Worm (Caenorhabditis elegans): ENCODE results near the gene Y39F10A.6.

The Y39F10A.6 gene

ce11 chrII:759788-760187 is 23.6 kb downstream of the Y39F10A.6 start (continued):
- TF ChIP-seq zag-1 (tag; optimal IDR thresholded peaks at IDR 0.05) (no peak), lin-39 (tag; optimal IDR thresholded peaks at IDR 0.05) (no peak), ctbp-1 (GFP tag; IDR thresholded peaks at IDR 0.05) (peak; percentile 56; the same call in 1 of the 2 replicates), ceh-62 (tag; optimal IDR thresholded peaks at IDR 0.05) (no peak), hlh-11 (tag; optimal IDR thresholded peaks at IDR 0.05) (no peak), ztf-11 (tag; optimal IDR thresholded peaks at IDR 0.05) (no peak), daf-8 (GFP tag; IDR thresholded peaks at IDR 0.05) (no peak), mdt-29 (GFP tag; IDR thresholded peaks at IDR 0.05) (no peak), daf-19 (GFP tag; conservative IDR thresholded peaks at IDR 0.05) (no peak), D1046.2 (GFP tag; IDR thresholded peaks at IDR 0.05) (no peak), nhr-28 (tag; optimal IDR thresholded peaks at IDR 0.05) (no peak), lin-1 (GFP tag; IDR thresholded peaks at IDR 0.05) (no peak), zfp-2 (tag; optimal IDR thresholded peaks at IDR 0.05) (no peak), tag-97 (GFP tag; IDR thresholded peaks at IDR 0.05) (no peak), dve-1 (tag; optimal IDR thresholded peaks at IDR 0.05; ENCODE audit: insufficient read depth) (no peak), mdl-1 (tag; optimal IDR thresholded peaks at IDR 0.05) (no peak), fos-1 (tag; optimal IDR thresholded peaks at IDR 0.05) (no peak), T20F7.1 (GFP tag; optimal IDR thresholded peaks at IDR 0.05) (no peak), snpc-4 (tag; optimal IDR thresholded peaks at IDR 0.05) (no peak), ceh-82 (tag; optimal IDR thresholded peaks at IDR 0.05) (no peak), nhr-25 (tag; optimal IDR thresholded peaks at IDR 0.05; ENCODE audit: borderline replicate concordance, insufficient read depth) (no peak), daf-16 (GFP tag; optimal IDR thresholded peaks at IDR 0.05) (no peak), daf-16 (tag; optimal IDR thresholded peaks at IDR 0.05) (no peak), hif-1 (tag; optimal IDR thresholded peaks at IDR 0.05) (no peak), nhr-42 (GFP tag; IDR thresholded peaks at IDR 0.05) (no peak), spr-1 (tag; optimal IDR thresholded peaks at IDR 0.05) (no peak), lin-13 (GFP tag; optimal IDR thresholded peaks at IDR 0.05) (no peak), duxl-1 (tag; optimal IDR thresholded peaks at IDR 0.05; ENCODE audit: poor library complexity) (no peak), set-16 (GFP tag; IDR thresholded peaks at IDR 0.05) (no peak), php-3 (GFP tag; IDR thresholded peaks at IDR 0.05) (no peak), zip-2 (tag; optimal IDR thresholded peaks at IDR 0.05) (no peak), spr-3 (GFP tag; optimal IDR thresholded peaks at IDR 0.05) (no peak), mxl-2 (GFP tag; conservative IDR thresholded peaks at IDR 0.05) (no peak), lin-38 (GFP tag; IDR thresholded peaks at IDR 0.05) (no peak), F37D6.2 (tag; optimal IDR thresholded peaks at IDR 0.05) (peak; percentile 43), ceh-28 (tag; optimal IDR thresholded peaks at IDR 0.05) (no peak), nhr-41 (GFP tag; IDR thresholded peaks at IDR 0.05) (no peak), nhr-77 (tag; optimal IDR thresholded peaks at IDR 0.05) (no peak), mep-1 (tag; optimal IDR thresholded peaks at IDR 0.05) (peak; percentile 51), lim-7 (GFP tag; IDR thresholded peaks at IDR 0.05) (no peak), F49E8.2 (tag; optimal IDR thresholded peaks at IDR 0.05; ENCODE audit: borderline replicate concordance) (no peak), ZK337.2 (GFP tag; IDR thresholded peaks at IDR 0.05) (no peak), lin-29 (GFP tag; IDR thresholded peaks at IDR 0.05) (no peak), unc-62 (GFP tag; optimal IDR thresholded peaks at IDR 0.05 in 1 of 2) (peak in 1 of 2 experiments; percentile 73), unc-62 (tag; optimal IDR thresholded peaks at IDR 0.05) (no peak), unc-39 (tag; optimal IDR thresholded peaks at IDR 0.05) (no peak), daf-12 (tag; optimal IDR thresholded peaks at IDR 0.05) (no peak), rbr-2 (tag; optimal IDR thresholded peaks at IDR 0.05) (peak; percentile 57), hlh-30 (tag; optimal IDR thresholded peaks at IDR 0.05; ENCODE audit: insufficient read depth) (peak; percentile 18), pqm-1 (tag; optimal IDR thresholded peaks at IDR 0.05) (no peak), dpl-1 (GFP tag; optimal IDR thresholded peaks at IDR 0.05) (no peak), dmd-9 (GFP tag; IDR thresholded peaks at IDR 0.05) (0 out of 2 replicates have a peak, but pooled peaks have one; percentile 32), Y105C5A.15 (GFP tag; IDR thresholded peaks at IDR 0.05) (no peak)

All from whole organism, L4 larva.